Worm (Caenorhabditis elegans) whole organism, mixed stage, embryonic: ENCODE data around the gene smoc-1.

Experiments
- ceh-83 ChIP-seq: fragments of 200-800 bp; sonication (Bioruptor generic); optimal IDR thresholded peaks from 2 replicates; lab custom pipeline; 2018; ENCODE audit warnings: mild to moderate bottlenecking, missing genetic modification characterization, missing compliant biosample characterization
- ham-2 ChIP-seq: fragments of 200-800 bp; sonication (Bioruptor generic); optimal IDR thresholded peaks from 2 replicates; lab custom pipeline; 2018; ENCODE audit warnings: mild to moderate bottlenecking, missing genetic modification characterization, missing compliant biosample characterization
- lin-13 ChIP-seq: fragments of 150-350 bp; optimal IDR thresholded peaks from 2 replicates; lab custom pipeline; 2014; ENCODE audit warnings: missing biosample characterization, missing genetic modification characterization
- lsy-2 ChIP-seq: fragments of 150-350 bp; optimal IDR thresholded peaks from 2 replicates; lab custom pipeline; 2014; ENCODE audit warnings: missing biosample characterization, missing genetic modification characterization
- nhr-76 ChIP-seq: sonication (generic microtip); optimal IDR thresholded peaks from 2 replicates; lab custom pipeline; 2017; ENCODE audit warnings: missing biosample characterization, missing genetic modification characterization
- ztf-11 ChIP-seq: fragments of 150-350 bp; optimal IDR thresholded peaks from 2 replicates; lab custom pipeline; 2014; ENCODE audit warnings: missing biosample characterization, missing genetic modification characterization

DNA sequence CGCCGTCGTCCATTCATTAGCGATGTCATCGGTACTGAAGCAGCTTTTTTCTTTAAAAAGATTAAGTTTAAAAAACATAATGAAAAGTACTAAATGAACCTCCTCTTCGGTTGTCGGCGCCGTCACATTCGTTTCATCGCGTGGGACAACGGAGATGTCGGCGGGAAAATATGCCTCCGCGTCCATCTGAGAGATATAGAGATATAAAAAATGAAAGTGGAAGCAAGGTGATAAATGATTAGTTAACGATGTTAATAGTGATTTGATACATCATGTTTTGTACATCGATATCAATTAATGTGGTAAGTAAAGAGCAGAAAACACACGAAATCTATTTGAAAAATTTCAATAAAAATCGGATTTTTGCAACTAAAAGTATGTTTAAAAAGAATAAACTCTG lies 29.8 kb downstream of the smoc-1 start, which contains the start of gene F55A11.7:
- TF ChIP-seq lsy-2 (tag; lab: Kevin White, UChicago) = no peak
- TF ChIP-seq nhr-76 (tag; lab: Kevin White, UChicago) = no peak
- no peak for TF ChIP-seq ztf-11 (tag; lab: Kevin White, UChicago)
- no peak for TF ChIP-seq ham-2
- TF ChIP-seq lin-13 = no peak
- no peak for TF ChIP-seq ceh-83 (GFP tag; lab: Kevin White, UChicago)
